Worm (Caenorhabditis elegans) whole organism, L2 larva: ENCODE data around the gene lin-9.
A peak's percentile ranks its signal among the peaks of the same experiment; 100 is the strongest.

ENCODE experiments used
- C34F6.9 ChIP-seq: fragments of 150-350 bp; optimal IDR thresholded peaks from 2 replicates; lab custom pipeline; 2014; ENCODE audit warnings: missing biosample characterization, missing genetic modification characterization
- F13H6.1 ChIP-seq: sonication (generic microtip); optimal IDR thresholded peaks from 2 replicates; lab custom pipeline; 2016; ENCODE audit warnings: missing genetic modification characterization, missing compliant biosample characterization
- R02D3.7 ChIP-seq: fragments of 150-350 bp; optimal IDR thresholded peaks from 2 replicates; lab custom pipeline; 2014; ENCODE audit warnings: missing biosample characterization, missing genetic modification characterization
- Y55F3AM.14 ChIP-seq: fragments of 200-800 bp; sonication (Bioruptor generic); optimal IDR thresholded peaks from 2 replicates; lab custom pipeline; 2018; ENCODE audit warnings: mild to moderate bottlenecking, missing genetic modification characterization, missing compliant biosample characterization
- ZK546.5 ChIP-seq: sonication (generic microtip); optimal IDR thresholded peaks from 2 replicates; lab custom pipeline; 2017; ENCODE audit warnings: missing biosample characterization, missing genetic modification characterization
- alr-1 ChIP-seq: fragments of 150-350 bp; optimal IDR thresholded peaks from 2 replicates; lab custom pipeline; 2014; ENCODE audit warnings: missing biosample characterization, missing genetic modification characterization
- ama-1 ChIP-seq: fragments of 150-350 bp; optimal IDR thresholded peaks from 2 replicates; lab custom pipeline; 2018; ENCODE audit warnings: inconsistent platforms
- blmp-1 ChIP-seq: sonication (generic microtip); optimal IDR thresholded peaks from 2 replicates; lab custom pipeline; 2017; ENCODE audit warnings: missing genetic modification characterization, mild to moderate bottlenecking, missing compliant biosample characterization, antibody characterized with exemption, moderate library complexity; ENCODE audit not compliant: insufficient read depth
- ceh-16 ChIP-seq: fragments of 150-350 bp; optimal IDR thresholded peaks from 2 replicates; lab custom pipeline; 2014; ENCODE audit warnings: missing biosample characterization, missing genetic modification characterization
- ceh-82 ChIP-seq: fragments of 150-350 bp; optimal IDR thresholded peaks from 2 replicates; lab custom pipeline; 2014; ENCODE audit warnings: missing biosample characterization, missing genetic modification characterization
- crh-2 ChIP-seq: sonication (generic microtip); optimal IDR thresholded peaks from 2 replicates; lab custom pipeline; 2017; ENCODE audit warnings: missing biosample characterization, missing genetic modification characterization
- dmd-4 ChIP-seq: sonication (generic microtip); optimal IDR thresholded peaks from 2 replicates; lab custom pipeline; 2017; ENCODE audit warnings: missing biosample characterization, missing genetic modification characterization
- egl-27 ChIP-seq: sonication (generic microtip); optimal IDR thresholded peaks from 3 replicates; lab custom pipeline; 2017; ENCODE audit warnings: missing biosample characterization, missing genetic modification reagents, missing genetic modification characterization
- elt-1 ChIP-seq: fragments of 150-350 bp; optimal IDR thresholded peaks from 2 replicates; lab custom pipeline; 2014; ENCODE audit warnings: missing biosample characterization, missing genetic modification characterization
- elt-3 ChIP-seq: sonication (generic microtip); optimal IDR thresholded peaks from 2 replicates; lab custom pipeline; 2017; ENCODE audit warnings: missing biosample characterization, missing genetic modification characterization
- gmeb-1 ChIP-seq: fragments of 150-350 bp; optimal IDR thresholded peaks from 2 replicates; lab custom pipeline; 2014; ENCODE audit warnings: missing biosample characterization, missing genetic modification characterization
- lin-11 ChIP-seq: fragments of 150-350 bp; sonication (generic microtip); optimal IDR thresholded peaks from 2 replicates; lab custom pipeline; 2014; ENCODE audit warnings: missing biosample characterization, missing genetic modification characterization, inconsistent platforms, mixed read lengths
- lin-13 ChIP-seq: fragments of 150-350 bp; optimal IDR thresholded peaks from 2 replicates; lab custom pipeline; 2014; ENCODE audit warnings: missing biosample characterization, missing genetic modification reagents, missing genetic modification characterization
- lin-39 ChIP-seq: fragments of 150-350 bp; optimal IDR thresholded peaks from 2 replicates; lab custom pipeline; 2014; ENCODE audit warnings: missing biosample characterization, missing genetic modification reagents, missing genetic modification characterization
- lsy-2 ChIP-seq, 2 experiments: fragments of 150-350 bp in 1 of 2; sonication (generic microtip) in 1 of 2; optimal IDR thresholded peaks; 2 replicates each; lab custom pipeline; 2014 to 2017; ENCODE audit warnings: missing biosample characterization in 2 of 2, missing genetic modification characterization in 2 of 2
- mab-5 ChIP-seq: fragments of 150-350 bp; optimal IDR thresholded peaks from 2 replicates; lab custom pipeline; 2014; ENCODE audit warnings: missing biosample characterization, missing genetic modification characterization
- mbf-1 ChIP-seq: sonication (generic microtip); optimal IDR thresholded peaks from 2 replicates; lab custom pipeline; 2017; ENCODE audit warnings: missing biosample characterization, missing genetic modification characterization
- nhr-10 ChIP-seq: sonication (generic microtip); optimal IDR thresholded peaks from 2 replicates; lab custom pipeline; 2017; ENCODE audit warnings: missing biosample characterization, missing genetic modification characterization
- nhr-11 ChIP-seq: fragments of 150-350 bp; optimal IDR thresholded peaks from 2 replicates; lab custom pipeline; 2014; ENCODE audit warnings: missing biosample characterization, missing genetic modification characterization
- nhr-12 ChIP-seq: fragments of 150-350 bp; optimal IDR thresholded peaks from 2 replicates; lab custom pipeline; 2014; ENCODE audit warnings: missing biosample characterization, missing genetic modification characterization
- nhr-129 ChIP-seq: fragments of 150-350 bp; optimal IDR thresholded peaks from 2 replicates; lab custom pipeline; 2014; ENCODE audit warnings: missing biosample characterization, missing genetic modification characterization
- nhr-21 ChIP-seq: fragments of 150-350 bp; optimal IDR thresholded peaks from 2 replicates; lab custom pipeline; 2014; ENCODE audit warnings: missing biosample characterization, missing genetic modification characterization
- nhr-23 ChIP-seq: fragments of 150-350 bp; optimal IDR thresholded peaks from 2 replicates; lab custom pipeline; 2014; ENCODE audit warnings: missing biosample characterization, missing genetic modification reagents, missing genetic modification characterization
- nhr-237 ChIP-seq: fragments of 150-350 bp; optimal IDR thresholded peaks from 2 replicates; lab custom pipeline; 2014; ENCODE audit warnings: missing biosample characterization, missing genetic modification characterization
- nhr-25 ChIP-seq: fragments of 150-350 bp; sonication (generic microtip); optimal IDR thresholded peaks from 3 replicates; lab custom pipeline; 2014; ENCODE audit warnings: missing biosample characterization, missing genetic modification characterization
- nhr-6 ChIP-seq: fragments of 150-350 bp; optimal IDR thresholded peaks from 2 replicates; lab custom pipeline; 2014; ENCODE audit warnings: missing biosample characterization, missing genetic modification characterization
- nhr-77 ChIP-seq: fragments of 150-350 bp; optimal IDR thresholded peaks from 2 replicates; lab custom pipeline; 2014; ENCODE audit warnings: missing biosample characterization, missing genetic modification characterization
- peb-1 ChIP-seq: fragments of 150-350 bp; optimal IDR thresholded peaks from 2 replicates; lab custom pipeline; 2014; ENCODE audit warnings: missing biosample characterization, missing genetic modification characterization
- sem-4 ChIP-seq: fragments of 150-350 bp; optimal IDR thresholded peaks from 2 replicates; lab custom pipeline; 2014; ENCODE audit warnings: missing biosample characterization, missing genetic modification reagents, missing genetic modification characterization
- skn-1 ChIP-seq: sonication (generic microtip); optimal IDR thresholded peaks from 2 replicates; lab custom pipeline; 2017; ENCODE audit warnings: missing biosample characterization, missing genetic modification characterization
- sma-3 ChIP-seq: sonication (generic microtip); optimal IDR thresholded peaks from 2 replicates; lab custom pipeline; 2016; ENCODE audit warnings: missing genetic modification reagents, missing genetic modification characterization, missing compliant biosample characterization
- sma-9 ChIP-seq, 2 experiments: fragments of 150-350 bp in 1 of 2; sonication (generic microtip) in 1 of 2; optimal IDR thresholded peaks; 2 replicates each; lab custom pipeline; 2014 to 2016; ENCODE audit warnings: missing genetic modification characterization in 2 of 2, mild to moderate bottlenecking in 1 of 2, missing biosample characterization in 1 of 2, missing compliant biosample characterization in 1 of 2, missing genetic modification reagents in 1 of 2, moderate library complexity in 1 of 2
- snpc-4 ChIP-seq: fragments of 150-350 bp; optimal IDR thresholded peaks from 2 replicates; lab custom pipeline; 2014; ENCODE audit warnings: missing biosample characterization, missing genetic modification characterization
- unc-39 ChIP-seq: fragments of 150-350 bp; optimal IDR thresholded peaks from 2 replicates; lab custom pipeline; 2014; ENCODE audit warnings: missing biosample characterization, missing genetic modification characterization
- unc-55 ChIP-seq: fragments of 150-350 bp; sonication (generic microtip); optimal IDR thresholded peaks from 3 replicates; lab custom pipeline; 2014; ENCODE audit warnings: missing biosample characterization, missing genetic modification reagents, missing genetic modification characterization
- unc-62 ChIP-seq: fragments of 150-350 bp; optimal IDR thresholded peaks from 2 replicates; lab custom pipeline; 2014; ENCODE audit warnings: missing biosample characterization, missing genetic modification reagents, missing genetic modification characterization
- ztf-1 ChIP-seq: fragments of 200-800 bp; sonication (Bioruptor generic); conservative IDR thresholded peaks from 2 replicates; pipeline ENCODE4 v1.3.6; 2022; ENCODE audit warnings: missing genetic modification characterization, missing compliant biosample characterization
- ztf-11 ChIP-seq: sonication (generic microtip); optimal IDR thresholded peaks from 2 replicates; lab custom pipeline; 2017; ENCODE audit warnings: missing biosample characterization, missing genetic modification characterization
- ztf-4 ChIP-seq: fragments of 150-350 bp; optimal IDR thresholded peaks from 2 replicates; lab custom pipeline; 2014; ENCODE audit warnings: missing biosample characterization, missing genetic modification characterization

Gene lin-9

ce11 chrIII:8903263-8903662, 668 bp downstream of the lin-9 start:
- TF ChIP-seq F13H6.1 (no peak), peb-1 (tag; lab: Kevin White, UChicago) (no peak), lin-39 (no peak), elt-3 (no peak), mbf-1 (tag; lab: Kevin White, UChicago) (no peak), ceh-16 (tag; lab: Kevin White, UChicago) (no peak), ZK546.5 (no peak), crh-2 (no peak), nhr-25 (no peak), ztf-4 (tag; lab: Kevin White, UChicago) (no peak), unc-55 (GFP tag; lab: Kevin White, UChicago) (no peak), R02D3.7 (tag; lab: Kevin White, UChicago) (no peak), egl-27 (tag; lab: Kevin White, UChicago) (no peak), nhr-10 (tag; lab: Kevin White, UChicago) (no peak), nhr-21 (tag; lab: Kevin White, UChicago) (no peak), nhr-6 (tag; lab: Kevin White, UChicago) (no peak), Y55F3AM.14 (GFP tag; lab: Kevin White, UChicago) (no peak), ztf-1 (GFP tag; lab: Robert Waterston, UW) (no peak), gmeb-1 (no peak)

ce11 chrIII:8899767-8900166, 4.2 kb downstream of the lin-9 start:
- TF ChIP-seq lsy-2 (tag; optimal IDR thresholded peaks at IDR 0.05; lab: Kevin White, UChicago) (peak; percentile 26 to 84), dmd-4 (tag; lab: Kevin White, UChicago) (no peak), lin-13 (GFP tag; lab: Kevin White, UChicago) (peak; percentile 39), nhr-77 (tag; lab: Kevin White, UChicago) (no peak), nhr-23 (no peak), crh-2 (peak; percentile 44), elt-1 (no peak), blmp-1 (no peak), elt-3 (no peak), unc-55 (GFP tag; lab: Kevin White, UChicago) (peak; percentile 83), ama-1 (lab: Kevin White, UChicago) (no peak), snpc-4 (tag; lab: Kevin White, UChicago) (no peak), lin-11 (no peak), alr-1 (tag; lab: Kevin White, UChicago) (no peak), ceh-82 (tag; lab: Kevin White, UChicago) (no peak), unc-62 (GFP tag; lab: Kevin White, UChicago) (no peak), mbf-1 (tag; lab: Kevin White, UChicago) (no peak), nhr-11 (tag; lab: Kevin White, UChicago) (no peak), sem-4 (tag; lab: Kevin White, UChicago) (no peak), ztf-1 (GFP tag; lab: Robert Waterston, UW) (no peak), nhr-6 (tag; lab: Kevin White, UChicago) (no peak), nhr-21 (tag; lab: Kevin White, UChicago) (no peak), nhr-129 (tag; lab: Kevin White, UChicago) (peak; percentile 39), lin-39 (no peak), nhr-237 (tag; lab: Kevin White, UChicago) (no peak), skn-1 (tag; lab: Kevin White, UChicago) (no peak), sma-3 (GFP tag; lab: Kevin White, UChicago) (no peak), mab-5 (tag; lab: Kevin White, UChicago) (no peak), unc-39 (tag; lab: Kevin White, UChicago) (no peak), nhr-10 (tag; lab: Kevin White, UChicago) (no peak), F13H6.1 (no peak), sma-9 (GFP tag; optimal IDR thresholded peaks at IDR 0.05; lab: Kevin White, UChicago) (no peak), sma-9 (tag; optimal IDR thresholded peaks at IDR 0.05; lab: Kevin White, UChicago) (no peak), nhr-12 (no peak), nhr-25 (no peak), C34F6.9 (tag; lab: Kevin White, UChicago) (peak; percentile 64), gmeb-1 (peak; percentile 66), egl-27 (tag; lab: Kevin White, UChicago) (no peak), ceh-16 (tag; lab: Kevin White, UChicago) (no peak), ztf-11 (tag; lab: Kevin White, UChicago) (no peak)
